Worm (Caenorhabditis elegans) whole organism, L2 larva: ENCODE results near the gene fbxb-108.

ENCODE experiments used
- C34F6.9 ChIP-seq: fragments of 150-350 bp; optimal IDR thresholded peaks from 2 replicates; lab custom pipeline; 2014; ENCODE audit warnings: missing biosample characterization, missing genetic modification characterization
- F13H6.1 ChIP-seq: sonication (generic microtip); optimal IDR thresholded peaks from 2 replicates; lab custom pipeline; 2016; ENCODE audit warnings: missing genetic modification characterization, missing compliant biosample characterization
- R02D3.7 ChIP-seq: fragments of 150-350 bp; optimal IDR thresholded peaks from 2 replicates; lab custom pipeline; 2014; ENCODE audit warnings: missing biosample characterization, missing genetic modification characterization
- Y55F3AM.14 ChIP-seq: fragments of 200-800 bp; sonication (Bioruptor generic); optimal IDR thresholded peaks from 2 replicates; lab custom pipeline; 2018; ENCODE audit warnings: mild to moderate bottlenecking, missing genetic modification characterization, missing compliant biosample characterization
- alr-1 ChIP-seq: fragments of 150-350 bp; optimal IDR thresholded peaks from 2 replicates; lab custom pipeline; 2014; ENCODE audit warnings: missing biosample characterization, missing genetic modification characterization
- aly-2 ChIP-seq: fragments of 150-350 bp; optimal IDR thresholded peaks from 2 replicates; lab custom pipeline; 2014; ENCODE audit warnings: missing biosample characterization, missing genetic modification characterization
- ceh-16 ChIP-seq: fragments of 150-350 bp; optimal IDR thresholded peaks from 2 replicates; lab custom pipeline; 2014; ENCODE audit warnings: missing biosample characterization, missing genetic modification characterization
- ceh-82 ChIP-seq: fragments of 150-350 bp; optimal IDR thresholded peaks from 2 replicates; lab custom pipeline; 2014; ENCODE audit warnings: missing biosample characterization, missing genetic modification characterization
- crh-2 ChIP-seq: sonication (generic microtip); optimal IDR thresholded peaks from 2 replicates; lab custom pipeline; 2017; ENCODE audit warnings: missing biosample characterization, missing genetic modification characterization
- dmd-4 ChIP-seq: sonication (generic microtip); optimal IDR thresholded peaks from 2 replicates; lab custom pipeline; 2017; ENCODE audit warnings: missing biosample characterization, missing genetic modification characterization
- elt-3 ChIP-seq: sonication (generic microtip); optimal IDR thresholded peaks from 2 replicates; lab custom pipeline; 2017; ENCODE audit warnings: missing biosample characterization, missing genetic modification characterization
- fos-1 ChIP-seq: fragments of 150-350 bp; optimal IDR thresholded peaks from 2 replicates; lab custom pipeline; 2014; ENCODE audit warnings: missing biosample characterization, missing genetic modification characterization
- gmeb-1 ChIP-seq: fragments of 150-350 bp; optimal IDR thresholded peaks from 2 replicates; lab custom pipeline; 2014; ENCODE audit warnings: missing biosample characterization, missing genetic modification characterization
- lin-11 ChIP-seq: fragments of 150-350 bp; sonication (generic microtip); optimal IDR thresholded peaks from 2 replicates; lab custom pipeline; 2014; ENCODE audit warnings: missing biosample characterization, missing genetic modification characterization, inconsistent platforms, mixed read lengths
- lin-13 ChIP-seq: fragments of 150-350 bp; optimal IDR thresholded peaks from 2 replicates; lab custom pipeline; 2014; ENCODE audit warnings: missing biosample characterization, missing genetic modification reagents, missing genetic modification characterization
- lin-39 ChIP-seq: fragments of 150-350 bp; optimal IDR thresholded peaks from 2 replicates; lab custom pipeline; 2014; ENCODE audit warnings: missing biosample characterization, missing genetic modification reagents, missing genetic modification characterization
- mbf-1 ChIP-seq: sonication (generic microtip); optimal IDR thresholded peaks from 2 replicates; lab custom pipeline; 2017; ENCODE audit warnings: missing biosample characterization, missing genetic modification characterization
- mdl-1 ChIP-seq, 2 experiments: fragments of 150-350 bp in 1 of 2; sonication (generic microtip) in 1 of 2; optimal IDR thresholded peaks; 2 replicates each; lab custom pipeline; 2017; ENCODE audit warnings: missing biosample characterization in 2 of 2, missing genetic modification characterization in 2 of 2
- nhr-10 ChIP-seq: sonication (generic microtip); optimal IDR thresholded peaks from 2 replicates; lab custom pipeline; 2017; ENCODE audit warnings: missing biosample characterization, missing genetic modification characterization
- nhr-12 ChIP-seq: fragments of 150-350 bp; optimal IDR thresholded peaks from 2 replicates; lab custom pipeline; 2014; ENCODE audit warnings: missing biosample characterization, missing genetic modification characterization
- nhr-129 ChIP-seq: fragments of 150-350 bp; optimal IDR thresholded peaks from 2 replicates; lab custom pipeline; 2014; ENCODE audit warnings: missing biosample characterization, missing genetic modification characterization
- nhr-21 ChIP-seq: fragments of 150-350 bp; optimal IDR thresholded peaks from 2 replicates; lab custom pipeline; 2014; ENCODE audit warnings: missing biosample characterization, missing genetic modification characterization
- nhr-23 ChIP-seq: fragments of 150-350 bp; optimal IDR thresholded peaks from 2 replicates; lab custom pipeline; 2014; ENCODE audit warnings: missing biosample characterization, missing genetic modification reagents, missing genetic modification characterization
- nhr-237 ChIP-seq: fragments of 150-350 bp; optimal IDR thresholded peaks from 2 replicates; lab custom pipeline; 2014; ENCODE audit warnings: missing biosample characterization, missing genetic modification characterization
- nhr-25 ChIP-seq: fragments of 150-350 bp; sonication (generic microtip); optimal IDR thresholded peaks from 3 replicates; lab custom pipeline; 2014; ENCODE audit warnings: missing biosample characterization, missing genetic modification characterization
- nhr-6 ChIP-seq: fragments of 150-350 bp; optimal IDR thresholded peaks from 2 replicates; lab custom pipeline; 2014; ENCODE audit warnings: missing biosample characterization, missing genetic modification characterization
- nhr-77 ChIP-seq: fragments of 150-350 bp; optimal IDR thresholded peaks from 2 replicates; lab custom pipeline; 2014; ENCODE audit warnings: missing biosample characterization, missing genetic modification characterization
- peb-1 ChIP-seq: fragments of 150-350 bp; optimal IDR thresholded peaks from 2 replicates; lab custom pipeline; 2014; ENCODE audit warnings: missing biosample characterization, missing genetic modification characterization
- skn-1 ChIP-seq: sonication (generic microtip); optimal IDR thresholded peaks from 2 replicates; lab custom pipeline; 2017; ENCODE audit warnings: missing biosample characterization, missing genetic modification characterization
- sma-3 ChIP-seq: sonication (generic microtip); optimal IDR thresholded peaks from 2 replicates; lab custom pipeline; 2016; ENCODE audit warnings: missing genetic modification reagents, missing genetic modification characterization, missing compliant biosample characterization
- snpc-4 ChIP-seq: fragments of 150-350 bp; optimal IDR thresholded peaks from 2 replicates; lab custom pipeline; 2014; ENCODE audit warnings: missing biosample characterization, missing genetic modification characterization
- unc-39 ChIP-seq: fragments of 150-350 bp; optimal IDR thresholded peaks from 2 replicates; lab custom pipeline; 2014; ENCODE audit warnings: missing biosample characterization, missing genetic modification characterization
- unc-55 ChIP-seq: fragments of 150-350 bp; sonication (generic microtip); optimal IDR thresholded peaks from 3 replicates; lab custom pipeline; 2014; ENCODE audit warnings: missing biosample characterization, missing genetic modification reagents, missing genetic modification characterization
- zag-1 ChIP-seq: fragments of 150-350 bp; optimal IDR thresholded peaks from 2 replicates; lab custom pipeline; 2014; ENCODE audit warnings: missing biosample characterization, missing genetic modification characterization
- ztf-1 ChIP-seq: fragments of 200-800 bp; sonication (Bioruptor generic); conservative IDR thresholded peaks from 2 replicates; pipeline ENCODE4 v1.3.6; 2022; ENCODE audit warnings: missing genetic modification characterization, missing compliant biosample characterization
- ztf-11 ChIP-seq: sonication (generic microtip); optimal IDR thresholded peaks from 2 replicates; lab custom pipeline; 2017; ENCODE audit warnings: missing biosample characterization, missing genetic modification characterization
- ztf-4 ChIP-seq: fragments of 150-350 bp; optimal IDR thresholded peaks from 2 replicates; lab custom pipeline; 2014; ENCODE audit warnings: missing biosample characterization, missing genetic modification characterization

fbxb-108 gene

DNA sequence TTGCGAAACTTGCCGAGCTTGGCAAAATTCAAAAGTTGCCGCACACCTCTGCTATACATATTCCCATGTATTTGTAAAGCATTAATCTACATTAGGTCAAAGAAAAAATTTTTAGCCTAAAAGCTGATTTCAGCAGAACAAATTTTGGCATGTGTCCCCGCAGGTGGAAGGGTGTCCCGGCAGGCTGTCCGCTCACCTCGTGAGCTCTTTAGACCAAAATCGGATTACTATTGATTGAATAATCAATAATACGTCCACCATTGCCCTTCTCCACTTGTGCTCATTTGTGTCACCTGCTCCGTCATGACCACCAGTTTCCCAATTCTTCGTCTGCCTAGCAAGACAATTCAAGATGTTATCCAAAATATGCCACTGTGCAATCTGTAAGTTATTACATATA is 6.3 kb upstream of the fbxb-108 start, which contains the start of gene fbxb-107:
Gene fbxb-107, plus strand, starts transcription at position 297 of the 400 bp plus-strand sequence.
- TF ChIP-seq ztf-1 (GFP tag; lab: Robert Waterston, UW) = no peak
- no peak for TF ChIP-seq nhr-237
- no peak for TF ChIP-seq ceh-82 (tag; lab: Kevin White, UChicago)
- no peak for TF ChIP-seq nhr-6 (tag; lab: Kevin White, UChicago)
- no peak for TF ChIP-seq aly-2
- no peak for TF ChIP-seq nhr-10 (tag; lab: Kevin White, UChicago)
- no peak for TF ChIP-seq ztf-11 (tag; lab: Kevin White, UChicago)
- TF ChIP-seq unc-55 (GFP tag; lab: Kevin White, UChicago) = no peak
- TF ChIP-seq ceh-16 (tag; lab: Kevin White, UChicago) = no peak
- TF ChIP-seq fos-1 = no peak
- TF ChIP-seq Y55F3AM.14 (GFP tag; lab: Kevin White, UChicago) = no peak
- TF ChIP-seq ztf-4 (tag; lab: Kevin White, UChicago) = no peak
- TF ChIP-seq nhr-12 (tag; lab: Kevin White, UChicago) = no peak
- no peak for TF ChIP-seq alr-1 (tag; lab: Kevin White, UChicago)
- no peak for TF ChIP-seq unc-39 (tag; lab: Kevin White, UChicago)
- no peak for TF ChIP-seq nhr-21 (tag; lab: Kevin White, UChicago)
- TF ChIP-seq elt-3 (tag; lab: Kevin White, UChicago) = no peak
- no peak for TF ChIP-seq crh-2 (tag; lab: Kevin White, UChicago)
- TF ChIP-seq snpc-4 (tag; lab: Kevin White, UChicago) = no peak

- TF ChIP-seq gmeb-1 = no peak
- TF ChIP-seq lin-11 = no peak
These were observed 2.7 kb upstream of the fbxb-108 start, which contains the start of gene fbxb-106 for ce11 chrII:2762108-2762507. Gene fbxb-106, plus strand, starts transcription at chrII:2762408.

- no peak for TF ChIP-seq ceh-16 (tag; lab: Kevin White, UChicago)
- TF ChIP-seq sma-3 = no peak
- no peak for TF ChIP-seq dmd-4 (tag; lab: Kevin White, UChicago)
- TF ChIP-seq nhr-25 (tag; lab: Kevin White, UChicago) = no peak
- TF ChIP-seq lin-39 (tag; lab: Kevin White, UChicago) = no peak
- TF ChIP-seq ceh-82 (tag; lab: Kevin White, UChicago) = no peak
- no peak for TF ChIP-seq mbf-1 (tag; lab: Kevin White, UChicago)
- no peak for TF ChIP-seq ztf-11 (tag; lab: Kevin White, UChicago)
- no peak for TF ChIP-seq skn-1 (tag; lab: Kevin White, UChicago)
- TF ChIP-seq unc-39 (tag; lab: Kevin White, UChicago) = no peak
- TF ChIP-seq crh-2 (tag; lab: Kevin White, UChicago) = no peak
These were observed 1.6 kb downstream of the fbxb-108 start, which contains the start of gene F08D12.15 for ce11 chrII:2766331-2766730. Gene F08D12.15, plus strand, starts transcription at chrII:2766631.

DNA sequence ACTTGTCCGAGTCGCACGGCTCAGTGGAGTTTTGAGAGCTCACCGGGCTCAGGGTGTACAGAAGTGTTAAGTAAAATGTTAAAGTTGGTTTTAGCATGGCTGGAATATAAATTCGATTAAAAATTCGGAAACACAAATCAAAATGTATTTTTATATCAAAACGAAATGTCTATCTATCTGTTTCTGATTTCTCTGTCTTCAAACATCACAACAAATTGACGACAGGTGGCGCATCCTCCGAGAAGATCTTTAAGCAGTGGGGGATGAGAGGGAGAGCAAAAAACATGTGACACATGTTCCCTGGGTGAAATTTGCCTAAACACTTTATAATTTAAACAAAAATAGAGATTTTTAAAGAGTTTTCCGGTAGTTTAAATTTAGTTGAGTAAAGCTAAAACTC is 4.3 kb downstream of the fbxb-108 start, which contains the start of gene F08D12.7:
Gene F08D12.7, minus strand, starts transcription at position 101 of the 400 bp plus-strand sequence.
- no peak for TF ChIP-seq F13H6.1 (tag; lab: Kevin White, UChicago)
- TF ChIP-seq mdl-1 (tag; optimal IDR thresholded peaks at IDR 0.05; lab: Kevin White, UChicago) = no peak
- no peak for TF ChIP-seq R02D3.7 (tag; lab: Kevin White, UChicago)

DNA sequence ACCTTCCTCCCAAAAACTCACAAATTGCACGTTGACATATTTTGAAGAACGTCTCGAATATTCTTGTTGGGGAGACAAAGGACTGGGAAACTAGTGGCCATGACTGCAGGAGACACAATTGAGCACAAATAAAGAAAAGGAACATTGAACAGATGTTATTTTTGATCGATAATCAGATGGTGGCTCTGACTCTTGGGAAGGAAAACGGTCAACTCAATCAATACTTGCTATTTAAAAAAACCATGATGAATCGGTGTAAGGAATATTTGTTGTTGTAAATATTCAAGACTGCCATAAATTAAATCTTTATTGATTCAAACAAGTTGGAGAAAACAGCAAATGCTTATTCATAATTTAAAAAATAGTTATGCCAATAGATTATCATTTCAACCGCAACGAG is 6.0 kb downstream of the fbxb-108 start, which contains the start of gene fbxb-105:
Gene fbxb-105, minus strand, starts transcription at position 101 of the 400 bp plus-strand sequence.
- TF ChIP-seq lin-13 (GFP tag; lab: Kevin White, UChicago) (no peak), alr-1 (tag; lab: Kevin White, UChicago) (no peak), lin-11 (no peak), dmd-4 (tag; lab: Kevin White, UChicago) (no peak), nhr-12 (tag; lab: Kevin White, UChicago) (no peak), nhr-23 (tag; lab: Kevin White, UChicago) (no peak), nhr-77 (tag; lab: Kevin White, UChicago) (no peak), peb-1 (no peak), C34F6.9 (tag; lab: Kevin White, UChicago) (no peak), skn-1 (tag; lab: Kevin White, UChicago) (no peak), ceh-82 (tag; lab: Kevin White, UChicago) (no peak), elt-3 (tag; lab: Kevin White, UChicago) (no peak), zag-1 (tag; lab: Kevin White, UChicago) (no peak), nhr-129 (tag; lab: Kevin White, UChicago) (no peak)
- TF ChIP-seq, all 48 proteins: peak for 0
